Fruit fly (Drosophila melanogaster): Measurements from ENCODE around the gene Acbp1.
A peak's percentile ranks its signal among the peaks of the same experiment; 100 is the strongest.

Gene Acbp1

dm6 chr2L:8163588-8164166 is 1.4 kb upstream of the Acbp1 start:
- TF ChIP-seq fru (GFP tag; optimal IDR thresholded peaks at IDR 0.05), result peak; percentile 6
- peak in 1 of 2 experiments; percentile 3 for TF ChIP-seq dl (GFP tag; optimal IDR thresholded peaks at IDR 0.05; ENCODE audit: insufficient read depth in 1 of 2, partially characterized antibody in 2 of 2)
- no peak for TF ChIP-seq Vsx2 (GFP tag; optimal IDR thresholded peaks at IDR 0.05; ENCODE audit: partially characterized antibody)

dm6 chr2L:8163025-8163351 is 736 bp upstream of the Acbp1 start, which contains the start of gene Piezo:
TSS of gene Piezo (plus strand) at chr2L:8163073.
- TF ChIP-seq Dif (GFP tag; optimal IDR thresholded peaks at IDR 0.05; ENCODE audit: partially characterized antibody), result peak; percentile 9
- TF ChIP-seq psq (GFP tag; optimal IDR thresholded peaks at IDR 0.05), result no peak
- peak in 1 of 2 experiments; percentile 10 for TF ChIP-seq dl (GFP tag; optimal IDR thresholded peaks at IDR 0.05; ENCODE audit: insufficient read depth in 1 of 2, partially characterized antibody in 2 of 2)
- TF ChIP-seq Hr83 (GFP tag; optimal IDR thresholded peaks at IDR 0.05; ENCODE audit: poor library complexity, severe bottlenecking), result peak; percentile 23
- no peak for TF ChIP-seq Mio (GFP tag; optimal IDR thresholded peaks at IDR 0.05)
- TF ChIP-seq foxo (GFP tag; optimal IDR thresholded peaks at IDR 0.05), result no peak
- TF ChIP-seq pan (optimal IDR thresholded peaks at IDR 0.05), result no peak
- TF ChIP-seq HLH106 (tag; optimal IDR thresholded peaks at IDR 0.05), result no peak
- TF ChIP-seq Hnf4 (GFP tag; optimal IDR thresholded peaks at IDR 0.05), result no peak

- no peak for TF ChIP-seq Hr83 (GFP tag; optimal IDR thresholded peaks at IDR 0.05; ENCODE audit: poor library complexity, severe bottlenecking)
- no peak for TF ChIP-seq OdsH (GFP tag; optimal IDR thresholded peaks at IDR 0.05)
- no peak for TF ChIP-seq dmrt93B (GFP tag; optimal IDR thresholded peaks at IDR 0.05)
- no peak for TF ChIP-seq fru (GFP tag; optimal IDR thresholded peaks at IDR 0.05)
Observed at dm6 chr2L:8161994-8162306, 302 bp downstream of the Acbp1 start.

DNA sequence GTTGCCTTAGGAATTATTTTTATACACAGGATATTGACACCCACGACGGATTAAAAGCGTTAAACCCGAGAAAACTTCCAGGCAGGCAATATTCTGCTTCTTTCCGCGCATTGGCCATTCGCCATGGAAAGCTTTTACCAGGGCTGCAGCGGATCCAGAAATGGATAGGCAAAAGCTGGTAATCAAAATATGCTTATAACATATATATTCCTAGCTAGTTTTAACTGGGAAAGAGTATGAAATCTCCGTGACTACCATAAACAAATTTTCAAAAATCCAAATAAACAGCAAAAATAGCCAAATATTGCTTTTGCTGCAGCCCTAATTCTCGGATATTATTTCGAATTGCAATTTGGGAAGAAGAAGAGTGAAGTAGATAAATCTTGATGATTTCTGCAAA is 2.8 kb downstream of the Acbp1 start, which contains the start of the genes PAPLA1 and Rbsn-5:
TSS of gene PAPLA1 (minus strand) at position 141 of the 400 bp plus-strand sequence.
TSS of gene Rbsn-5 (plus strand) at position 335 of the 400 bp plus-strand sequence.
- TF ChIP-seq Hr83 (GFP tag; optimal IDR thresholded peaks at IDR 0.05; ENCODE audit: poor library complexity, severe bottlenecking) (peak; percentile 93), br (GFP tag; optimal IDR thresholded peaks at IDR 0.05) (peak; percentile 96), dmrt93B (GFP tag; optimal IDR thresholded peaks at IDR 0.05) (peak; percentile 84), Rel (GFP tag; optimal IDR thresholded peaks at IDR 0.05) (no peak), Rel (tag; optimal IDR thresholded peaks at IDR 0.05) (peak; percentile 81), woc (GFP tag; optimal IDR thresholded peaks at IDR 0.05) (peak; percentile 95), CrebA (GFP tag; optimal IDR thresholded peaks at IDR 0.05; ENCODE audit: borderline replicate concordance) (no peak), Jra (GFP tag; optimal IDR thresholded peaks at IDR 0.05) (peak; percentile 96), tai (GFP tag; optimal IDR thresholded peaks at IDR 0.05) (peak; percentile 97), Mio (GFP tag; optimal IDR thresholded peaks at IDR 0.05) (peak; percentile 52), lola (GFP tag; optimal IDR thresholded peaks at IDR 0.05) (no peak), sage (GFP tag; optimal IDR thresholded peaks at IDR 0.05) (no peak), OdsH (GFP tag; optimal IDR thresholded peaks at IDR 0.05) (peak; percentile 93), HLH106 (tag; optimal IDR thresholded peaks at IDR 0.05) (peak; percentile 96), Dfd (GFP tag; optimal IDR thresholded peaks at IDR 0.05) (no peak), Abd-B (GFP tag; optimal IDR thresholded peaks at IDR 0.05) (no peak), rgr (GFP tag; optimal IDR thresholded peaks at IDR 0.05) (peak; percentile 96), N (GFP tag; optimal IDR thresholded peaks at IDR 0.05) (no peak), CG32264 (GFP tag; optimal IDR thresholded peaks at IDR 0.05) (peak; percentile 84), psq (GFP tag; optimal IDR thresholded peaks at IDR 0.05) (peak; percentile 86), jim (GFP tag; optimal IDR thresholded peaks at IDR 0.05) (no peak), Hnf4 (GFP tag; optimal IDR thresholded peaks at IDR 0.05) (peak; percentile 97), pan (optimal IDR thresholded peaks at IDR 0.05) (no peak), fru (GFP tag; optimal IDR thresholded peaks at IDR 0.05) (peak; percentile 95), Dif (GFP tag; optimal IDR thresholded peaks at IDR 0.05; ENCODE audit: partially characterized antibody) (no peak), h (GFP tag; optimal IDR thresholded peaks at IDR 0.05) (peak; percentile 97), usp (GFP tag; optimal IDR thresholded peaks at IDR 0.05) (no peak), sv (GFP tag; optimal IDR thresholded peaks at IDR 0.05) (peak; percentile 92), dl (GFP tag; optimal IDR thresholded peaks at IDR 0.05; ENCODE audit: insufficient read depth in 1 of 2, partially characterized antibody in 2 of 2) (no peak), brk (GFP tag; optimal IDR thresholded peaks at IDR 0.05) (peak; percentile 93), GATAd (GFP tag; optimal IDR thresholded peaks at IDR 0.05) (peak; percentile 83), foxo (GFP tag; optimal IDR thresholded peaks at IDR 0.05) (peak; percentile 51 to 97), Sp1 (GFP tag; optimal IDR thresholded peaks at IDR 0.05) (peak; percentile 93), Vsx2 (GFP tag; optimal IDR thresholded peaks at IDR 0.05; ENCODE audit: partially characterized antibody) (no peak), Hr78 (GFP tag; optimal IDR thresholded peaks at IDR 0.05) (no peak), Myc (optimal IDR thresholded peaks at IDR 0.05) (peak; percentile 71), CG9705 (GFP tag; optimal IDR thresholded peaks at IDR 0.05) (peak; percentile 94), dsf (GFP tag; optimal IDR thresholded peaks at IDR 0.05; ENCODE audit: borderline replicate concordance) (peak; percentile 91), ey (GFP tag; optimal IDR thresholded peaks at IDR 0.05) (peak; percentile 95)

All from whole organism, wandering third instar larva.